Worm (Caenorhabditis elegans) whole organism, L4 larva: ENCODE measurements around the gene mpst-4.

Experiments used
- D1046.2 ChIP-seq: fragments of 200-800 bp; sonication (Bioruptor generic); IDR thresholded peaks from 2 replicates; pipeline ENCODE4 v1.3.6; 2022; ENCODE audit warnings: missing genetic modification characterization, missing compliant biosample characterization
- F10B5.3 ChIP-seq: sonication (generic microtip); optimal IDR thresholded peaks from 2 replicates; lab custom pipeline; 2016; ENCODE audit warnings: mild to moderate bottlenecking, missing genetic modification characterization, missing compliant biosample characterization
- F26F4.8 ChIP-seq: fragments of 200-800 bp; sonication (Bioruptor generic); conservative IDR thresholded peaks from 2 replicates; pipeline ENCODE4 v1.3.6; 2022; ENCODE audit warnings: missing genetic modification characterization, missing compliant biosample characterization
- F49E8.2 ChIP-seq: sonication (generic microtip); optimal IDR thresholded peaks from 2 replicates; lab custom pipeline; 2016; ENCODE audit warnings: missing compliant biosample characterization, mild to moderate bottlenecking, missing genetic modification characterization, borderline replicate concordance
- R02D3.7 ChIP-seq: fragments of 150-350 bp; sonication (generic microtip); optimal IDR thresholded peaks from 3 replicates; lab custom pipeline; 2014; ENCODE audit warnings: missing biosample characterization, missing genetic modification characterization
- T20F7.1 ChIP-seq: fragments of 200-800 bp; sonication (Bioruptor generic); optimal IDR thresholded peaks from 2 replicates; lab custom pipeline; 2018; ENCODE audit warnings: mild to moderate bottlenecking, missing genetic modification characterization, missing compliant biosample characterization
- T26A8.4 ChIP-seq: fragments of 200-800 bp; sonication (Bioruptor generic); IDR thresholded peaks from 2 replicates; pipeline ENCODE4 v1.3.6; 2022; ENCODE audit warnings: missing genetic modification characterization, missing compliant biosample characterization
- Y48G9A.11 ChIP-seq: fragments of 200-800 bp; sonication (Bioruptor generic); IDR thresholded peaks from 2 replicates; pipeline ENCODE4 v1.3.6; 2022; ENCODE audit warnings: missing genetic modification reagents, missing genetic modification characterization, missing compliant biosample characterization
- Y75B8A.6 ChIP-seq: fragments of 200-800 bp; sonication (Bioruptor generic); IDR thresholded peaks from 2 replicates; pipeline ENCODE4 v1.3.6; 2022; ENCODE audit warnings: missing genetic modification reagents, missing genetic modification characterization, missing compliant biosample characterization
- ZK546.5 ChIP-seq, 2 experiments: sonication (generic microtip); optimal IDR thresholded peaks; 2 replicates each; lab custom pipeline; 2017; ENCODE audit warnings: missing biosample characterization in 2 of 2, missing genetic modification characterization in 2 of 2
- aly-2 ChIP-seq: sonication (generic microtip); optimal IDR thresholded peaks from 2 replicates; lab custom pipeline; 2018; ENCODE audit warnings: missing biosample characterization, missing genetic modification characterization
- ama-1 ChIP-seq: fragments of 150-350 bp; optimal IDR thresholded peaks from 2 replicates; lab custom pipeline; 2014; ENCODE audit warnings: inconsistent platforms, mixed read lengths
- arid-1 ChIP-seq: fragments of 200-800 bp; sonication (Bioruptor generic); conservative IDR thresholded peaks from 2 replicates; pipeline ENCODE4 v1.3.6; 2022; ENCODE audit warnings: missing genetic modification reagents, missing genetic modification characterization, missing compliant biosample characterization
- ceh-32 ChIP-seq: sonication (generic microtip); optimal IDR thresholded peaks from 2 replicates; lab custom pipeline; 2016; ENCODE audit warnings: mild to moderate bottlenecking, missing genetic modification characterization, missing compliant biosample characterization; ENCODE audit not compliant: poor library complexity
- ceh-62 ChIP-seq: sonication (generic microtip); optimal IDR thresholded peaks from 2 replicates; lab custom pipeline; 2017; ENCODE audit warnings: missing biosample characterization, missing genetic modification characterization
- daf-16 ChIP-seq, 3 experiments: sonication (generic microtip); optimal IDR thresholded peaks; 2 replicates each; lab custom pipeline; 2016 to 2017; ENCODE audit warnings: missing genetic modification characterization in 3 of 3, missing genetic modification reagents in 3 of 3, mild to moderate bottlenecking in 2 of 3, missing compliant biosample characterization in 2 of 3, missing biosample characterization in 1 of 3, moderate library complexity in 1 of 3
- dmd-6 ChIP-seq: fragments of 200-800 bp; sonication (Bioruptor generic); IDR thresholded peaks from 2 replicates; pipeline ENCODE4 v1.3.6; 2022; ENCODE audit warnings: missing genetic modification reagents, missing genetic modification characterization, missing compliant biosample characterization
- dmd-8 ChIP-seq: fragments of 200-800 bp; sonication (Bioruptor generic); IDR thresholded peaks from 2 replicates; pipeline ENCODE4 v1.3.6; 2022; ENCODE audit warnings: missing genetic modification characterization, missing compliant biosample characterization
- egl-27 ChIP-seq: sonication (generic microtip); optimal IDR thresholded peaks from 3 replicates; lab custom pipeline; 2017; ENCODE audit warnings: missing biosample characterization, missing genetic modification reagents, missing genetic modification characterization
- egl-43 ChIP-seq: fragments of 200-800 bp; sonication (Bioruptor generic); IDR thresholded peaks from 2 replicates; pipeline ENCODE4 v1.3.6; 2022; ENCODE audit warnings: missing genetic modification reagents, missing genetic modification characterization, missing compliant biosample characterization
- fkh-10 ChIP-seq: fragments of 150-350 bp; optimal IDR thresholded peaks from 2 replicates; lab custom pipeline; 2014; ENCODE audit warnings: missing biosample characterization, missing genetic modification reagents, missing genetic modification characterization
- hlh-11 ChIP-seq: fragments of 200-800 bp; sonication (Bioruptor generic); optimal IDR thresholded peaks from 2 replicates; lab custom pipeline; 2018; ENCODE audit warnings: mild to moderate bottlenecking, missing genetic modification characterization, missing compliant biosample characterization
- hlh-30 ChIP-seq: sonication (generic microtip); optimal IDR thresholded peaks from 2 replicates; lab custom pipeline; 2017; ENCODE audit warnings: antibody characterized with exemption, mild to moderate bottlenecking, missing genetic modification characterization, missing compliant biosample characterization; ENCODE audit not compliant: insufficient read depth
- hmg-1.1 ChIP-seq: fragments of 200-800 bp; sonication (Bioruptor generic); IDR thresholded peaks from 2 replicates; pipeline ENCODE4 v1.3.6; 2022; ENCODE audit warnings: missing genetic modification reagents, missing genetic modification characterization, missing compliant biosample characterization
- jun-1 ChIP-seq: fragments of 150-350 bp; optimal IDR thresholded peaks from 2 replicates; lab custom pipeline; 2014; ENCODE audit warnings: missing biosample characterization, missing genetic modification reagents, missing genetic modification characterization
- lim-7 ChIP-seq: fragments of 200-800 bp; sonication (Bioruptor generic); IDR thresholded peaks from 2 replicates; pipeline ENCODE4 v1.3.6; 2022; ENCODE audit warnings: missing genetic modification characterization, missing compliant biosample characterization
- lin-13 ChIP-seq: fragments of 150-350 bp; optimal IDR thresholded peaks from 2 replicates; lab custom pipeline; 2014; ENCODE audit warnings: missing biosample characterization, missing genetic modification reagents, missing genetic modification characterization
- lin-29 ChIP-seq: fragments of 200-800 bp; sonication (Bioruptor generic); IDR thresholded peaks from 2 replicates; pipeline ENCODE4 v1.3.6; 2022; ENCODE audit warnings: missing genetic modification reagents, missing genetic modification characterization, missing compliant biosample characterization
- lin-38 ChIP-seq: fragments of 200-800 bp; sonication (Bioruptor generic); IDR thresholded peaks from 2 replicates; pipeline ENCODE4 v1.3.6; 2022; ENCODE audit warnings: missing genetic modification reagents, missing genetic modification characterization, missing compliant biosample characterization
- lir-3 ChIP-seq: sonication (generic microtip); optimal IDR thresholded peaks from 2 replicates; lab custom pipeline; 2016; ENCODE audit warnings: mild to moderate bottlenecking, missing genetic modification characterization, missing compliant biosample characterization
- mdl-1 ChIP-seq, 2 experiments: fragments of 150-350 bp in 1 of 2; sonication (generic microtip) in 1 of 2; optimal IDR thresholded peaks; 2 replicates each; lab custom pipeline; 2014 to 2017; ENCODE audit warnings: missing biosample characterization in 2 of 2, missing genetic modification characterization in 2 of 2
- mdt-29 ChIP-seq: fragments of 200-800 bp; sonication (Bioruptor generic); IDR thresholded peaks from 2 replicates; pipeline ENCODE4 v1.3.6; 2022; ENCODE audit warnings: missing genetic modification reagents, missing genetic modification characterization, missing compliant biosample characterization
- mep-1 ChIP-seq: fragments of 150-350 bp; sonication (generic microtip); optimal IDR thresholded peaks from 3 replicates; lab custom pipeline; 2014; ENCODE audit warnings: missing biosample characterization, missing genetic modification characterization
- mxl-2 ChIP-seq: fragments of 200-800 bp; sonication (Bioruptor generic); conservative IDR thresholded peaks from 2 replicates; pipeline ENCODE4 v1.3.6; 2022; ENCODE audit warnings: missing genetic modification reagents, missing genetic modification characterization, missing compliant biosample characterization
- nhr-11 ChIP-seq: fragments of 150-350 bp; optimal IDR thresholded peaks from 2 replicates; lab custom pipeline; 2014; ENCODE audit warnings: missing biosample characterization, missing genetic modification characterization
- nhr-237 ChIP-seq: sonication (generic microtip); optimal IDR thresholded peaks from 2 replicates; lab custom pipeline; 2017; ENCODE audit warnings: missing biosample characterization, missing genetic modification characterization
- pha-4 ChIP-seq, 2 experiments: fragments of 150-350 bp in 1 of 2; fragments of 200-800 bp in 1 of 2; sonication (Bioruptor generic) in 1 of 2; IDR thresholded peaks in 1 of 2; optimal IDR thresholded peaks in 1 of 2; 2 replicates each; pipeline versions ENCODE4 v1.3.6 to Lab custom; 2014 to 2022; ENCODE audit warnings: missing genetic modification characterization in 2 of 2, missing genetic modification reagents in 2 of 2, missing biosample characterization in 1 of 2, missing compliant biosample characterization in 1 of 2
- php-3 ChIP-seq: fragments of 200-800 bp; sonication (Bioruptor generic); IDR thresholded peaks from 2 replicates; pipeline ENCODE4 v1.3.6; 2022; ENCODE audit warnings: missing genetic modification reagents, missing genetic modification characterization, missing compliant biosample characterization
- rbr-2 ChIP-seq: sonication (generic microtip); optimal IDR thresholded peaks from 2 replicates; lab custom pipeline; 2016; ENCODE audit warnings: missing genotype, missing genetic modification characterization, missing compliant biosample characterization
- sdz-12 ChIP-seq: fragments of 200-800 bp; sonication (Bioruptor generic); optimal IDR thresholded peaks from 2 replicates; lab custom pipeline; 2018; ENCODE audit warnings: mild to moderate bottlenecking, missing genetic modification characterization, missing compliant biosample characterization
- set-16 ChIP-seq: fragments of 200-800 bp; sonication (Bioruptor generic); IDR thresholded peaks from 2 replicates; pipeline ENCODE4 v1.3.6; 2022; ENCODE audit warnings: missing genetic modification reagents, missing genetic modification characterization, missing compliant biosample characterization
- skn-1 ChIP-seq: fragments of 150-350 bp; optimal IDR thresholded peaks from 2 replicates; lab custom pipeline; 2014; ENCODE audit warnings: missing biosample characterization, missing genetic modification characterization
- vab-7 ChIP-seq: fragments of 200-800 bp; sonication (Bioruptor generic); IDR thresholded peaks from 2 replicates; pipeline ENCODE4 v1.3.6; 2022; ENCODE audit warnings: missing genetic modification reagents, missing genetic modification characterization, missing compliant biosample characterization
- zag-1 ChIP-seq: fragments of 150-350 bp; optimal IDR thresholded peaks from 2 replicates; lab custom pipeline; 2014; ENCODE audit warnings: missing biosample characterization, missing genetic modification characterization
- zfp-2 ChIP-seq: sonication (generic microtip); optimal IDR thresholded peaks from 2 replicates; lab custom pipeline; 2016; ENCODE audit warnings: mild to moderate bottlenecking, missing genetic modification characterization, missing compliant biosample characterization
- zfp-3 ChIP-seq: fragments of 200-800 bp; sonication (Bioruptor generic); conservative IDR thresholded peaks from 2 replicates; pipeline ENCODE4 v1.3.6; 2022; ENCODE audit warnings: missing genetic modification reagents, missing genetic modification characterization, missing compliant biosample characterization
- zip-11 ChIP-seq: fragments of 200-800 bp; sonication (Bioruptor generic); IDR thresholded peaks from 2 replicates; pipeline ENCODE4 v1.3.6; 2022; ENCODE audit warnings: missing genetic modification characterization, missing compliant biosample characterization

Gene mpst-4

ce11 chrII:4857873-4858364, 5.3 kb downstream of the mpst-4 start, which contains the start of gene F11G11.5:
Gene F11G11.5 (plus strand): TSS chrII:4857923.
- TF ChIP-seq vab-7 (no peak), T20F7.1 (GFP tag; lab: Kevin White, UChicago) (no peak), lir-3 (tag; lab: Kevin White, UChicago) (no peak), jun-1 (tag; lab: Kevin White, UChicago) (no peak), ceh-62 (no peak), zfp-3 (no peak), skn-1 (tag; lab: Kevin White, UChicago) (no peak), zip-11 (no peak), ceh-32 (no peak), hlh-11 (tag; lab: Kevin White, UChicago) (no peak), mdt-29 (GFP tag; lab: Robert Waterston, UW) (no peak), set-16 (peak; percentile 67), nhr-237 (tag; lab: Kevin White, UChicago) (no peak), ZK546.5 (tag; optimal IDR thresholded peaks at IDR 0.05; lab: Kevin White, UChicago) (no peak), egl-43 (GFP tag; lab: Robert Waterston, UW) (peak; percentile 67; the same call in 1 of the 2 replicates), sdz-12 (GFP tag; lab: Kevin White, UChicago) (no peak), arid-1 (no peak), nhr-11 (tag; lab: Kevin White, UChicago) (no peak), ama-1 (peak; percentile 25), lin-38 (peak; percentile 35; the same call in 1 of the 2 replicates), daf-16 (GFP tag; optimal IDR thresholded peaks at IDR 0.05; lab: Kevin White, UChicago) (no peak), daf-16 (tag; optimal IDR thresholded peaks at IDR 0.05; lab: Kevin White, UChicago) (peak; percentile 1), T26A8.4 (GFP tag; lab: Robert Waterston, UW) (peak; percentile 70), egl-27 (no peak), dmd-6 (GFP tag; lab: Robert Waterston, UW) (no peak), lim-7 (GFP tag; lab: Robert Waterston, UW) (no peak), php-3 (GFP tag; lab: Robert Waterston, UW) (0 out of 2 replicates have a peak, but pooled peaks have one; percentile 6), hlh-30 (tag; lab: Kevin White, UChicago) (no peak), zfp-2 (tag; lab: Kevin White, UChicago) (no peak), F26F4.8 (GFP tag; lab: Robert Waterston, UW) (no peak), mdl-1 (tag; optimal IDR thresholded peaks at IDR 0.05; lab: Kevin White, UChicago) (no peak), hmg-1.1 (GFP tag; lab: Robert Waterston, UW) (no peak), dmd-8 (GFP tag; lab: Robert Waterston, UW) (no peak), mxl-2 (GFP tag; lab: Robert Waterston, UW) (no peak), zag-1 (tag; lab: Kevin White, UChicago) (no peak), D1046.2 (GFP tag; lab: Robert Waterston, UW) (0 out of 2 replicates have a peak, but pooled peaks have one; percentile 48), Y75B8A.6 (no peak), mep-1 (tag; lab: Kevin White, UChicago) (no peak), F49E8.2 (no peak), R02D3.7 (tag; lab: Kevin White, UChicago) (no peak), pha-4 (GFP tag; IDR thresholded peaks at IDR 0.05; lab: Robert Waterston, UW) (peak; percentile 30; the same call in 1 of the 2 replicates), pha-4 (tag; optimal IDR thresholded peaks at IDR 0.05; lab: Kevin White, UChicago) (no peak), lin-13 (no peak), fkh-10 (GFP tag; lab: Kevin White, UChicago) (no peak), lin-29 (no peak), aly-2 (no peak), rbr-2 (no peak), F10B5.3 (tag; lab: Kevin White, UChicago) (no peak), Y48G9A.11 (GFP tag; lab: Robert Waterston, UW) (0 out of 2 replicates have a peak, but pooled peaks have one; percentile 33)
- TF ChIP-seq, all 104 proteins: peak for 10
